Fruit fly (Drosophila melanogaster): ENCODE measurements around the gene Cyp313b1.

dm6 chr3R:8650741-8651140 is 5.3 kb upstream of the Cyp313b1 start, which contains the start of the genes Mkk4 and SLIRP2:
- no peak for TF ChIP-seq psq (optimal IDR thresholded peaks at IDR 0.05)
- no peak for TF ChIP-seq usp (GFP tag; optimal IDR thresholded peaks at IDR 0.05)
- TF ChIP-seq pan (optimal IDR thresholded peaks at IDR 0.05): no peak
- TF ChIP-seq CG8478 (optimal IDR thresholded peaks at IDR 0.05): no peak
- no peak for TF ChIP-seq Dll (optimal IDR thresholded peaks at IDR 0.05)
- TF ChIP-seq EcR (GFP tag; optimal IDR thresholded peaks at IDR 0.05): no peak
